Worm (Caenorhabditis elegans) whole organism, L3 larva: ENCODE results near the gene grd-3.

ENCODE experiments used
- ama-1 ChIP-seq: fragments of 150-350 bp; optimal IDR thresholded peaks from 2 replicates; lab custom pipeline; 2018
- egl-27 ChIP-seq: sonication (generic microtip); optimal IDR thresholded peaks from 4 replicates; lab custom pipeline; 2017; ENCODE audit warnings: missing biosample characterization, missing genetic modification reagents, missing genetic modification characterization
- elt-2 ChIP-seq: sonication (generic microtip); optimal IDR thresholded peaks from 2 replicates; lab custom pipeline; 2016; ENCODE audit warnings: missing genetic modification reagents, mild to moderate bottlenecking, missing genetic modification characterization, missing compliant biosample characterization
- jun-1 ChIP-seq: fragments of 150-350 bp; optimal IDR thresholded peaks from 2 replicates; lab custom pipeline; 2014; ENCODE audit warnings: missing biosample characterization, missing genetic modification reagents, missing genetic modification characterization
- lin-39 ChIP-seq: fragments of 150-350 bp; optimal IDR thresholded peaks from 2 replicates; lab custom pipeline; 2018; ENCODE audit warnings: missing biosample characterization, missing genetic modification reagents, missing genetic modification characterization
- nhr-12 ChIP-seq: fragments of 150-350 bp; optimal IDR thresholded peaks from 2 replicates; lab custom pipeline; 2014; ENCODE audit warnings: missing biosample characterization, missing genetic modification characterization
- nhr-25 ChIP-seq: sonication (generic microtip); optimal IDR thresholded peaks from 2 replicates; lab custom pipeline; 2017; ENCODE audit warnings: missing biosample characterization, missing genetic modification characterization
- nhr-28 ChIP-seq: fragments of 150-350 bp; optimal IDR thresholded peaks from 2 replicates; lab custom pipeline; 2014; ENCODE audit warnings: missing biosample characterization, missing genetic modification characterization
- nhr-77 ChIP-seq: fragments of 150-350 bp; optimal IDR thresholded peaks from 2 replicates; lab custom pipeline; 2014; ENCODE audit warnings: missing biosample characterization, missing genetic modification characterization
- pqm-1 ChIP-seq: fragments of 150-350 bp; optimal IDR thresholded peaks from 2 replicates; lab custom pipeline; 2017; ENCODE audit warnings: missing biosample characterization, missing genetic modification characterization, inconsistent platforms
- sea-2 ChIP-seq: fragments of 150-350 bp; sonication (generic microtip); optimal IDR thresholded peaks from 4 replicates; lab custom pipeline; 2014; ENCODE audit warnings: missing biosample characterization, missing genetic modification reagents, missing genetic modification characterization
- snpc-4 ChIP-seq: fragments of 150-350 bp; optimal IDR thresholded peaks from 2 replicates; lab custom pipeline; 2014; ENCODE audit warnings: missing biosample characterization, missing genetic modification characterization
- unc-62 ChIP-seq: fragments of 150-350 bp; sonication (generic microtip); optimal IDR thresholded peaks from 4 replicates; lab custom pipeline; 2014; ENCODE audit warnings: missing biosample characterization, missing genetic modification reagents, missing genetic modification characterization

DNA sequence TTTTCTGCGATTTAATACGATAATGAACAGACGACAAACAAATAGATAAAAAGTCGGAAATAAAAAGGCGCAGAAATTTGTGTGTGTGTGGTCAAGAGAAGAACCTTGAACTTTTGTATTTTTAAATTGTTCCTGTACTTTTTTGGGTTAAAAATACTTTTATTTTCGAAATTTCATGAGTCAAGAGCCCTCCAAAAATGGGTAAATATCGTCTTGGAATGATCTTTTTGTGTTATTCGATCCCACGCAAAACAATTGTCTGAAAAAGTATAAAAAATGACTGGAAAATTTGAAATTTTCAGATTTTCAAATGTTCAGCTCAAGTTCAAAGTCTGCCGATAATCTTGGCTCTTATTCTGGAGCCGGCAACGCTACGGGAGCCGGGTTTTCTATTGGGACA lies 43.9 kb upstream of the grd-3 start, which contains the start of gene C04C3.14:
- TF ChIP-seq nhr-77 (tag; lab: Kevin White, UChicago) (no peak), elt-2 (tag; lab: Kevin White, UChicago) (no peak), sea-2 (GFP tag; lab: Kevin White, UChicago) (no peak), nhr-25 (tag; lab: Kevin White, UChicago) (no peak), ama-1 (lab: Kevin White, UChicago) (no peak), jun-1 (tag; lab: Kevin White, UChicago) (no peak), nhr-12 (tag; lab: Kevin White, UChicago) (no peak), pqm-1 (tag; lab: Kevin White, UChicago) (no peak), snpc-4 (tag; lab: Kevin White, UChicago) (no peak), nhr-28 (no peak), egl-27 (tag; lab: Kevin White, UChicago) (no peak), unc-62 (GFP tag; lab: Kevin White, UChicago) (no peak), lin-39 (tag; lab: Kevin White, UChicago) (no peak)
